Worm (Caenorhabditis elegans) whole organism, late embryonic: ENCODE data around the gene clec-117.
A peak's percentile ranks its signal among the peaks of the same experiment; 100 is the strongest.

ENCODE experiments used
- C38D4.7 ChIP-seq: fragments of 200-800 bp; sonication (Bioruptor generic); optimal IDR thresholded peaks from 2 replicates; lab custom pipeline; 2018; ENCODE audit warnings: mild to moderate bottlenecking, missing genetic modification characterization, moderate library complexity, missing compliant biosample characterization
- K02D7.2 ChIP-seq: sonication (generic microtip); optimal IDR thresholded peaks from 2 replicates; lab custom pipeline; 2017; ENCODE audit warnings: mild to moderate bottlenecking, missing genetic modification characterization, missing compliant biosample characterization
- K09A11.1 ChIP-seq: sonication (generic microtip); optimal IDR thresholded peaks from 2 replicates; lab custom pipeline; 2017; ENCODE audit warnings: antibody characterized with exemption, mild to moderate bottlenecking, missing genetic modification characterization, missing compliant biosample characterization; ENCODE audit not compliant: insufficient read depth
- Y22D7AL.16 ChIP-seq: sonication (generic microtip); optimal IDR thresholded peaks from 2 replicates; lab custom pipeline; 2016; ENCODE audit warnings: missing genetic modification characterization, missing compliant biosample characterization
- ahr-1 ChIP-seq: sonication (generic microtip); optimal IDR thresholded peaks from 2 replicates; lab custom pipeline; 2016; ENCODE audit warnings: missing genetic modification characterization, missing compliant biosample characterization
- ama-1 ChIP-seq: fragments of 150-350 bp; optimal IDR thresholded peaks from 2 replicates; lab custom pipeline; 2014
- ceh-18 ChIP-seq: sonication (generic microtip); optimal IDR thresholded peaks from 2 replicates; lab custom pipeline; 2016; ENCODE audit warnings: missing genetic modification characterization, missing compliant biosample characterization
- ceh-19 ChIP-seq: fragments of 200-800 bp; sonication (Bioruptor generic); optimal IDR thresholded peaks from 2 replicates; lab custom pipeline; 2018; ENCODE audit warnings: mild to moderate bottlenecking, missing genetic modification characterization, missing compliant biosample characterization
- ceh-22 ChIP-seq: sonication (generic microtip); optimal IDR thresholded peaks from 2 replicates; lab custom pipeline; 2017; ENCODE audit warnings: missing biosample characterization, missing genetic modification characterization
- ceh-30 ChIP-seq: fragments of 150-350 bp; optimal IDR thresholded peaks from 2 replicates; lab custom pipeline; 2014; ENCODE audit warnings: missing biosample characterization, missing genetic modification characterization
- ceh-34 ChIP-seq: sonication (generic microtip); optimal IDR thresholded peaks from 2 replicates; lab custom pipeline; 2016; ENCODE audit warnings: mild to moderate bottlenecking, missing genetic modification characterization, missing compliant biosample characterization
- ceh-45 ChIP-seq: fragments of 200-800 bp; sonication (Bioruptor generic); IDR thresholded peaks from 2 replicates; pipeline ENCODE4 v1.3.6; 2022; ENCODE audit warnings: missing genetic modification reagents, missing genetic modification characterization, missing compliant biosample characterization
- ceh-48 ChIP-seq: sonication (generic microtip); optimal IDR thresholded peaks from 2 replicates; lab custom pipeline; 2016; ENCODE audit warnings: missing genetic modification characterization, inconsistent platforms, missing compliant biosample characterization
- ceh-9 ChIP-seq: sonication (generic microtip); optimal IDR thresholded peaks from 2 replicates; lab custom pipeline; 2016; ENCODE audit warnings: mild to moderate bottlenecking, missing genetic modification characterization, inconsistent platforms, missing compliant biosample characterization
- che-1 ChIP-seq: sonication (generic microtip); optimal IDR thresholded peaks from 2 replicates; lab custom pipeline; 2016; ENCODE audit warnings: mild to moderate bottlenecking, missing genetic modification characterization, missing compliant biosample characterization
- elt-2 ChIP-seq: sonication (generic microtip); optimal IDR thresholded peaks from 2 replicates; lab custom pipeline; 2016; ENCODE audit warnings: missing genetic modification reagents, missing genetic modification characterization, missing compliant biosample characterization
- elt-4 ChIP-seq: sonication (generic microtip); optimal IDR thresholded peaks from 2 replicates; lab custom pipeline; 2016; ENCODE audit warnings: missing genetic modification characterization, missing compliant biosample characterization
- ets-4 ChIP-seq: sonication (generic microtip); optimal IDR thresholded peaks from 2 replicates; lab custom pipeline; 2016; ENCODE audit warnings: missing genetic modification characterization, missing compliant biosample characterization
- eyg-1 ChIP-seq: sonication (generic microtip); optimal IDR thresholded peaks from 2 replicates; lab custom pipeline; 2016; ENCODE audit warnings: missing genotype, missing genetic modification characterization, missing compliant biosample characterization
- fax-1 ChIP-seq: sonication (generic microtip); optimal IDR thresholded peaks from 2 replicates; lab custom pipeline; 2016; ENCODE audit warnings: missing genotype, missing genetic modification characterization, missing compliant biosample characterization
- fkh-10 ChIP-seq: fragments of 150-350 bp; optimal IDR thresholded peaks from 2 replicates; lab custom pipeline; 2014; ENCODE audit warnings: missing biosample characterization, missing genetic modification reagents, missing genetic modification characterization
- fkh-6 ChIP-seq: sonication (generic microtip); optimal IDR thresholded peaks from 2 replicates; lab custom pipeline; 2016; ENCODE audit warnings: missing genetic modification characterization, missing compliant biosample characterization
- hlh-15 ChIP-seq: sonication (generic microtip); optimal IDR thresholded peaks from 2 replicates; lab custom pipeline; 2016; ENCODE audit warnings: missing genetic modification characterization, missing compliant biosample characterization
- hlh-6 ChIP-seq: sonication (generic microtip); optimal IDR thresholded peaks from 2 replicates; lab custom pipeline; 2016; ENCODE audit warnings: missing genotype, missing genetic modification characterization, missing compliant biosample characterization
- hlh-8 ChIP-seq: sonication (generic microtip); optimal IDR thresholded peaks from 2 replicates; lab custom pipeline; 2016; ENCODE audit warnings: missing genotype, missing genetic modification characterization, missing compliant biosample characterization
- lin-11 ChIP-seq: fragments of 200-800 bp; sonication (Bioruptor generic); optimal IDR thresholded peaks from 2 replicates; lab custom pipeline; 2018; ENCODE audit warnings: mild to moderate bottlenecking, missing genetic modification characterization, missing compliant biosample characterization
- madf-2 ChIP-seq: sonication (generic microtip); optimal IDR thresholded peaks from 2 replicates; lab custom pipeline; 2017; ENCODE audit warnings: missing genetic modification characterization, missing compliant biosample characterization
- mec-3 ChIP-seq: sonication (generic microtip); optimal IDR thresholded peaks from 2 replicates; lab custom pipeline; 2016; ENCODE audit warnings: borderline replicate concordance, missing genetic modification characterization, missing compliant biosample characterization
- nfya-1 ChIP-seq: sonication (generic microtip); optimal IDR thresholded peaks from 2 replicates; lab custom pipeline; 2017; ENCODE audit warnings: missing genetic modification characterization, mild to moderate bottlenecking, missing compliant biosample characterization, antibody characterized with exemption, moderate library complexity
- nhr-11 ChIP-seq: fragments of 150-350 bp; optimal IDR thresholded peaks from 2 replicates; lab custom pipeline; 2014; ENCODE audit warnings: missing biosample characterization, missing genetic modification characterization
- nhr-232 ChIP-seq: sonication (generic microtip); optimal IDR thresholded peaks from 2 replicates; lab custom pipeline; 2016; ENCODE audit warnings: missing genetic modification characterization, missing compliant biosample characterization
- npax-4 ChIP-seq: sonication (generic microtip); optimal IDR thresholded peaks from 2 replicates; lab custom pipeline; 2016; ENCODE audit warnings: missing genetic modification characterization, missing compliant biosample characterization
- odd-2 ChIP-seq: sonication (generic microtip); optimal IDR thresholded peaks from 2 replicates; lab custom pipeline; 2017; ENCODE audit warnings: antibody characterized with exemption, mild to moderate bottlenecking, missing genetic modification characterization, missing compliant biosample characterization
- pag-3 ChIP-seq: sonication (generic microtip); optimal IDR thresholded peaks from 2 replicates; lab custom pipeline; 2016; ENCODE audit warnings: missing compliant biosample characterization, missing genetic modification characterization, borderline replicate concordance
- pat-9 ChIP-seq: fragments of 200-800 bp; sonication (Bioruptor generic); optimal IDR thresholded peaks from 2 replicates; lab custom pipeline; 2018; ENCODE audit warnings: mild to moderate bottlenecking, missing genetic modification characterization, moderate library complexity, missing compliant biosample characterization
- pha-4 ChIP-seq: fragments of 150-350 bp; optimal IDR thresholded peaks from 2 replicates; lab custom pipeline; 2018; ENCODE audit warnings: missing biosample characterization, missing genetic modification reagents, missing genetic modification characterization
- ref-2 ChIP-seq: sonication (generic microtip); optimal IDR thresholded peaks from 2 replicates; lab custom pipeline; 2016; ENCODE audit warnings: missing genetic modification characterization, missing compliant biosample characterization
- tbx-7 ChIP-seq: sonication (generic microtip); optimal IDR thresholded peaks from 2 replicates; lab custom pipeline; 2016; ENCODE audit warnings: missing genotype, missing genetic modification characterization, missing compliant biosample characterization
- unc-3 ChIP-seq, 2 experiments: fragments of 200-800 bp in 1 of 2; sonication (Bioruptor generic) in 1 of 2; sonication (generic microtip) in 1 of 2; conservative IDR thresholded peaks in 1 of 2; optimal IDR thresholded peaks in 1 of 2; 2 replicates each; pipeline versions ENCODE4 v1.3.6 to Lab custom; 2016 to 2022; ENCODE audit warnings: missing compliant biosample characterization in 2 of 2, missing genetic modification characterization in 2 of 2, missing genetic modification reagents in 1 of 2
- unc-55 ChIP-seq: sonication (generic microtip); optimal IDR thresholded peaks from 2 replicates; lab custom pipeline; 2017; ENCODE audit warnings: missing biosample characterization, missing genetic modification reagents, missing genetic modification characterization
- zip-5 ChIP-seq: sonication (generic microtip); optimal IDR thresholded peaks from 2 replicates; lab custom pipeline; 2016; ENCODE audit warnings: missing genetic modification characterization, missing compliant biosample characterization
- ztf-16 ChIP-seq: sonication (generic microtip); optimal IDR thresholded peaks from 2 replicates; lab custom pipeline; 2017; ENCODE audit warnings: missing genetic modification characterization, missing compliant biosample characterization

Gene clec-117

DNA sequence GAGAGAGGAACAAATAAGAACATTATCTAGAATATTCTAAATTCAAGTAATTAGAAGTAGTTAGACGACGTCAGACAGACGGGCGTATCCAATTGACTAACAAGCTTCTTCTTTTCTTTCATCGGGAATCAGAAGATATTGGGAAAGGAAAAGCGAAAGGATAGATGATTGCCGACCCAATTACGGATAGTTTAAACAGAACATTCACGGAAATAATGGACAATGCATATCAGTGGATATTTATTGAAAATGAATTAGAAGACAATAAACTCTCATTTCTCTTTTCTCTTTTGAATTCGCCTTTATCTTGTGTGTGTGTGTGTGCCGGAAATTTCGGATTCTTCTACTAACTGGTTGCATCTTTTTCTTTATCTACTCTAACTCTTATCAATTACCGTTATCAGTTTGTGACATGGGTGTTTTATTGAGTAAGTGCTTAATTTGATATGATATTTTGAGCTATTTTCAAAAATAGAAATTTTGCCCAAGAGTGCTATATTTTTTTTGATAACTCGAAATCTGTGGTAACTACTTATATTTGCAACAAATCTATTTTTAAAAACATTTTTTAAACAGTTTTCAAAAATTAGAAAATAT is 37.1 kb upstream of the clec-117 start:
- TF ChIP-seq pag-3 (tag; lab: Kevin White, UChicago) (no peak), elt-2 (tag; lab: Kevin White, UChicago) (peak; percentile 90), ceh-30 (tag; lab: Kevin White, UChicago) (no peak), hlh-6 (tag; lab: Kevin White, UChicago) (no peak), ceh-9 (tag; lab: Kevin White, UChicago) (no peak), ceh-34 (no peak)

DNA sequence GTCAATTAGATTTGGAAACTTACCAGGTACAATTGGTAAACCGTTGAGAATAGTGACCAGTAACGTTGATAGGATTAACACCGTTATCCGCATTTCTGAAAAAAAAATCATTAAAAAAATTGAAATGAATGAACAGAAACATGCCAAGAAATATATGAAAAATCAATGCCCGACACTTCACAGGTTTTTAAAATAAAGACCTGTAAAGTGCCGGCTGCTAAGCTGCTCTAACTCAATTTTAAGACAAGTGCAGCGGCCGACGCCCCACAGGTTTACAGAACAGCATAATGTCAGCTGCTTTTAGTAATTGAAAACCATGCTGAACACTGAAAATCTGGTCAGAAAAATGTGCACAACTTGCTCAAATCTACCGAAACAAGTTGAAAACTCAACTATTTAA is 35.6 kb upstream of the clec-117 start, which contains the start of gene cbn-1:
TSS of gene cbn-1 (minus strand) at position 101 of the 400 bp plus-strand sequence.
- no peak for TF ChIP-seq nhr-11 (tag; lab: Kevin White, UChicago)
- TF ChIP-seq C38D4.7: no peak
- no peak for TF ChIP-seq ceh-30 (tag; lab: Kevin White, UChicago)
- no peak for TF ChIP-seq pha-4 (tag; lab: Kevin White, UChicago)
- TF ChIP-seq hlh-8 (tag; lab: Kevin White, UChicago): no peak
- no peak for TF ChIP-seq pag-3 (tag; lab: Kevin White, UChicago)
- no peak for TF ChIP-seq ceh-19 (GFP tag; lab: Kevin White, UChicago)
- no peak for TF ChIP-seq lin-11 (tag; lab: Kevin White, UChicago)
- no peak for TF ChIP-seq K02D7.2 (tag; lab: Kevin White, UChicago)
- no peak for TF ChIP-seq elt-4 (tag; lab: Kevin White, UChicago)
- no peak for TF ChIP-seq ets-4 (tag; lab: Kevin White, UChicago)
- no peak for TF ChIP-seq hlh-15 (tag; lab: Kevin White, UChicago)
- no peak for TF ChIP-seq fkh-6

DNA sequence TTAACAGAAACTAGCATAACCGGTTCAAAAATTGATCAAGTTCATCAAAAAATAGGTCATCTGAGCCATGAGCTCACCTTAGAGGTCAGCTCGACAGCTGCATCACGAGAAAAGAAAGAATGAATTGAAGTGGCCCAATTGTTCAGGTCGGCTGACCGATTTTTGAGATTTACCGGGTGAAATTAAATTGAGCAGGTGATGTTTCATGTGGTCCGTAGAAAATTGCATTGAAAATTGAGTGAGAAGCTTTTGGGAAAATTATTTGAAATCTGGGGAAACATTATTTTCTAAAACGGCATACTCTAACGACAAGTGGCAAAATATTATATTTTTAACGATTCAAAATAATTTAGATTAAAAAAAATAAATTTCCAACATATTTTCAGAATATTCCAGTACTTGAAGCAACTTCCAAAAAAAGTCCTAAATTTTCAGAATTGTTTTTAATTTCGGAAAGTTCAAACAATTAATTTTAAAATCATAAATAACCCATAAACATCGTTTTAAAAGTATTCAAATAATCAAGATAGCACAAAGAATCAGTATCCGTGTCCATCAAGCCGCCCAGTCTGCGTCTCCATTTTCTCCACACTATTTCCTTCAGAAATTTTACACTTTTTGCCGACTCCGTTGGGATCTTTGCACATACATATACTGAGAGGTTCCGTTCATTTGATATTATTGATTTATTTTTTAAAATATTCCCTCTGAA is 29.0 kb upstream of the clec-117 start, which contains the start of gene sgcb-1:
TSS of gene sgcb-1 (plus strand) at position 662 of the 712 bp plus-strand sequence.
- TF ChIP-seq K09A11.1 (tag; lab: Kevin White, UChicago) (no peak), eyg-1 (tag; lab: Kevin White, UChicago) (no peak), fax-1 (no peak), zip-5 (tag; lab: Kevin White, UChicago) (no peak), hlh-6 (tag; lab: Kevin White, UChicago) (no peak), fkh-10 (no peak), unc-55 (no peak), ahr-1 (tag; lab: Kevin White, UChicago) (no peak), elt-4 (tag; lab: Kevin White, UChicago) (no peak), K02D7.2 (tag; lab: Kevin White, UChicago) (no peak), fkh-6 (no peak), ceh-45 (GFP tag; lab: Robert Waterston, UW) (no peak), ztf-16 (tag; lab: Kevin White, UChicago) (no peak), odd-2 (tag; lab: Kevin White, UChicago) (no peak), ceh-22 (tag; lab: Kevin White, UChicago) (no peak), mec-3 (tag; lab: Kevin White, UChicago) (no peak), ceh-30 (tag; lab: Kevin White, UChicago) (no peak), nhr-232 (tag; lab: Kevin White, UChicago) (no peak)

DNA sequence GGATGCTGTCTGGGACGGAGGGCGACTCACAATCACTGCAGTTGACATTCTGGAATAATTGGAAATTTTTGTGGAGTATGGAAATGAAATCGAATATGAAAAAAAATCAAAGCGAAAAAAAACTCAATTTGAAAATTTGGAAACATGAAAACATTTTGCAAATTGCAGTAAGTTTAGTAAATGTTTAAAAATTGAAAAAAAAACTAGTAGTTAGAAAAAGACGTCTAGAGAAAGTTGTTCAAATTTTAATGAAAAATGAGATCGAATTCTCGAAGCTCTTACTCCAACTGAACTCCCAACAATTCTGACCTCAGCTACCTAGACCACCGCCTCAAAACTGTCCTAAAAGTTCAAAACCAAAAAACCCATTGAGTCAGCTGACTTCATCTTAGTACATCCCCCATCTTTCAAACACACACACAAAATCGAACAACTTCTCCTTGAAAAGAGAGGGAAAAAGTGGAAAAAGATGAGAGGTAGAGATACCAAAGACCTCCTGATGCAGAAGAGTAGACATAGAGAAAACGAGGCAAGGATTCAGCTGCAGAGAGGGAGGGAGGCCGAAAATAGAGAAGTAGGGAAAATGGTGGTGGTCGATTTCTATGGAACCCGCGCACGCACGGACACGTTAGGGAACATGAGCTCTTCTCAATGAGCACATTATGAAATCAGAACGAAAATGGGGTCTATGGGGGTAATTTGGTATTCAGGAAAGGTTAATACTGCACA is 26.4 kb upstream of the clec-117 start, which contains the start of gene K01A2.10:
TSS of gene K01A2.10 (minus strand) at position 51 of the 729 bp plus-strand sequence.
- TF ChIP-seq ceh-18 (tag; lab: Kevin White, UChicago): no peak
- TF ChIP-seq ceh-48 (tag; lab: Kevin White, UChicago): no peak
- no peak for TF ChIP-seq K09A11.1 (tag; lab: Kevin White, UChicago)
- TF ChIP-seq npax-4: no peak
- TF ChIP-seq madf-2 (tag; lab: Kevin White, UChicago): no peak
- no peak for TF ChIP-seq unc-3 (GFP tag; conservative IDR thresholded peaks at IDR 0.05; lab: Robert Waterston, UW)
- no peak for TF ChIP-seq unc-3 (tag; optimal IDR thresholded peaks at IDR 0.05; lab: Kevin White, UChicago)
- TF ChIP-seq pat-9 (tag; lab: Kevin White, UChicago): no peak
- peak; percentile 56 for TF ChIP-seq nfya-1 (tag; lab: Kevin White, UChicago)
- TF ChIP-seq ets-4 (tag; lab: Kevin White, UChicago): no peak
- no peak for TF ChIP-seq che-1
- TF ChIP-seq ztf-16 (tag; lab: Kevin White, UChicago): no peak
- no peak for TF ChIP-seq ama-1
- no peak for TF ChIP-seq zip-5 (tag; lab: Kevin White, UChicago)
- no peak for TF ChIP-seq ref-2 (tag; lab: Kevin White, UChicago)
- no peak for TF ChIP-seq C38D4.7
- no peak for TF ChIP-seq mec-3 (tag; lab: Kevin White, UChicago)
- no peak for TF ChIP-seq tbx-7
- no peak for TF ChIP-seq Y22D7AL.16 (tag; lab: Kevin White, UChicago)
- no peak for TF ChIP-seq ceh-30 (tag; lab: Kevin White, UChicago)
